Worm (Caenorhabditis elegans) whole organism, L1 larva: Measurements from ENCODE around the gene trr-1.
A peak's percentile ranks its signal among the peaks of the same experiment; 100 is the strongest.

Experiments
- C04F5.9 ChIP-seq: sonication (generic microtip); optimal IDR thresholded peaks from 2 replicates; lab custom pipeline; 2016; ENCODE audit warnings: missing genetic modification characterization, missing compliant biosample characterization
- Y116A8C.19 ChIP-seq: sonication (generic microtip); optimal IDR thresholded peaks from 2 replicates; lab custom pipeline; 2016; ENCODE audit warnings: missing compliant biosample characterization, missing genetic modification characterization, borderline replicate concordance
- aly-2 ChIP-seq: fragments of 150-350 bp; optimal IDR thresholded peaks from 2 replicates; lab custom pipeline; 2014; ENCODE audit warnings: missing biosample characterization, missing genetic modification characterization
- ceh-63 ChIP-seq: fragments of 200-800 bp; sonication (Bioruptor generic); optimal IDR thresholded peaks from 2 replicates; lab custom pipeline; 2018; ENCODE audit warnings: mild to moderate bottlenecking, missing genetic modification characterization, missing compliant biosample characterization
- ceh-8 ChIP-seq: fragments of 200-800 bp; sonication (Bioruptor generic); optimal IDR thresholded peaks from 2 replicates; lab custom pipeline; 2018; ENCODE audit warnings: mild to moderate bottlenecking, missing genetic modification characterization, moderate library complexity, missing compliant biosample characterization
- ceh-82 ChIP-seq, 3 experiments: fragments of 150-350 bp in 1 of 3; sonication (generic microtip) in 2 of 3; optimal IDR thresholded peaks; 2 replicates each; lab custom pipeline; 2014 to 2017; ENCODE audit warnings: missing biosample characterization in 3 of 3, missing genetic modification characterization in 3 of 3
- ceh-88 ChIP-seq: fragments of 200-800 bp; sonication (Bioruptor generic); IDR thresholded peaks from 2 replicates; pipeline ENCODE4 v1.3.6; 2022; ENCODE audit warnings: missing genetic modification characterization, missing compliant biosample characterization
- ces-1 ChIP-seq: fragments of 150-350 bp; optimal IDR thresholded peaks from 2 replicates; lab custom pipeline; 2014; ENCODE audit warnings: missing biosample characterization, missing genetic modification reagents, missing genetic modification characterization
- dpl-1 ChIP-seq, 3 experiments: fragments of 150-350 bp in 2 of 3; sonication (generic microtip) in 1 of 3; optimal IDR thresholded peaks; 2 replicates each; lab custom pipeline; 2014 to 2017; ENCODE audit warnings: missing biosample characterization in 3 of 3, missing genetic modification characterization in 3 of 3, missing genetic modification reagents in 3 of 3
- efl-3 ChIP-seq: fragments of 200-800 bp; sonication (Bioruptor generic); optimal IDR thresholded peaks from 2 replicates; lab custom pipeline; 2018; ENCODE audit warnings: mild to moderate bottlenecking, missing genetic modification characterization, missing compliant biosample characterization
- egl-13 ChIP-seq: sonication (generic microtip); optimal IDR thresholded peaks from 2 replicates; lab custom pipeline; 2016; ENCODE audit warnings: missing genotype, missing genetic modification reagents, missing genetic modification characterization, missing compliant biosample characterization
- elt-2 ChIP-seq: sonication (generic microtip); optimal IDR thresholded peaks from 2 replicates; lab custom pipeline; 2016; ENCODE audit warnings: missing genetic modification characterization, mild to moderate bottlenecking, inconsistent platforms, missing compliant biosample characterization, missing genetic modification reagents
- elt-3 ChIP-seq, 6 experiments: fragments of 150-350 bp in 1 of 6; sonication (generic microtip); optimal IDR thresholded peaks; 2 replicates each; lab custom pipeline; 2017 to 2018; ENCODE audit warnings: missing biosample characterization in 6 of 6, missing genetic modification characterization in 6 of 6, inconsistent platforms in 1 of 6
- grh-1 ChIP-seq: fragments of 200-800 bp; sonication (Bioruptor generic); IDR thresholded peaks from 2 replicates; pipeline ENCODE4 v1.3.6; 2022; ENCODE audit warnings: missing genetic modification reagents, missing genetic modification characterization, missing compliant biosample characterization
- hlh-17 ChIP-seq: fragments of 200-800 bp; sonication (Bioruptor generic); optimal IDR thresholded peaks from 2 replicates; lab custom pipeline; 2018; ENCODE audit warnings: missing genetic modification characterization, mild to moderate bottlenecking, missing compliant biosample characterization, moderate library complexity, borderline replicate concordance
- hlh-4 ChIP-seq: sonication (generic microtip); optimal IDR thresholded peaks from 2 replicates; lab custom pipeline; 2016; ENCODE audit warnings: mild to moderate bottlenecking, missing genetic modification characterization, missing compliant biosample characterization
- isw-1 ChIP-seq: fragments of 200-800 bp; sonication (Bioruptor generic); IDR thresholded peaks from 2 replicates; pipeline ENCODE4 v1.3.6; 2022; ENCODE audit warnings: missing genetic modification characterization, missing compliant biosample characterization
- lin-14 ChIP-seq: fragments of 200-800 bp; sonication (Bioruptor generic); optimal IDR thresholded peaks from 2 replicates; lab custom pipeline; 2018; ENCODE audit warnings: mild to moderate bottlenecking, missing genetic modification characterization, moderate library complexity, missing compliant biosample characterization
- lin-35 ChIP-seq, 2 experiments: fragments of 150-350 bp; optimal IDR thresholded peaks; 2 replicates each; lab custom pipeline; 2014; ENCODE audit warnings: missing biosample characterization in 2 of 2, missing genetic modification characterization in 2 of 2, missing genetic modification reagents in 2 of 2
- mab-9 ChIP-seq: fragments of 200-800 bp; sonication (Bioruptor generic); IDR thresholded peaks from 2 replicates; pipeline ENCODE4 v1.3.6; 2022; ENCODE audit warnings: missing genetic modification reagents, missing genetic modification characterization, missing compliant biosample characterization
- mdl-1 ChIP-seq, 2 experiments: fragments of 150-350 bp; optimal IDR thresholded peaks; 2 replicates each; lab custom pipeline; 2014 to 2017; ENCODE audit warnings: missing biosample characterization in 2 of 2, missing genetic modification characterization in 2 of 2, inconsistent platforms in 1 of 2
- mef-2 ChIP-seq: fragments of 150-350 bp; optimal IDR thresholded peaks from 2 replicates; lab custom pipeline; 2014; ENCODE audit warnings: missing biosample characterization, missing genetic modification characterization
- mep-1 ChIP-seq: fragments of 150-350 bp; optimal IDR thresholded peaks from 2 replicates; lab custom pipeline; 2014; ENCODE audit warnings: missing biosample characterization, missing genetic modification characterization
- nhr-11 ChIP-seq: fragments of 150-350 bp; optimal IDR thresholded peaks from 2 replicates; lab custom pipeline; 2014; ENCODE audit warnings: missing biosample characterization, missing genetic modification characterization
- nhr-12 ChIP-seq: sonication (generic microtip); optimal IDR thresholded peaks from 2 replicates; lab custom pipeline; 2017; ENCODE audit warnings: missing biosample characterization, missing genetic modification characterization
- nhr-20 ChIP-seq: sonication (generic microtip); optimal IDR thresholded peaks from 2 replicates; lab custom pipeline; 2016; ENCODE audit warnings: mild to moderate bottlenecking, missing genetic modification characterization, missing compliant biosample characterization
- nhr-237 ChIP-seq: fragments of 150-350 bp; optimal IDR thresholded peaks from 2 replicates; lab custom pipeline; 2014; ENCODE audit warnings: missing biosample characterization, missing genetic modification characterization
- nhr-28 ChIP-seq: fragments of 150-350 bp; optimal IDR thresholded peaks from 2 replicates; lab custom pipeline; 2014; ENCODE audit warnings: missing biosample characterization, missing genetic modification characterization
- nhr-47 ChIP-seq: sonication (generic microtip); optimal IDR thresholded peaks from 2 replicates; lab custom pipeline; 2016; ENCODE audit warnings: mild to moderate bottlenecking, missing genetic modification characterization, moderate library complexity, missing compliant biosample characterization
- nhr-71 ChIP-seq: sonication (generic microtip); optimal IDR thresholded peaks from 2 replicates; lab custom pipeline; 2016; ENCODE audit warnings: mild to moderate bottlenecking, missing genetic modification characterization, moderate library complexity, missing compliant biosample characterization
- nhr-76 ChIP-seq: sonication (generic microtip); optimal IDR thresholded peaks from 2 replicates; lab custom pipeline; 2017; ENCODE audit warnings: missing biosample characterization, missing genetic modification characterization
- nhr-77 ChIP-seq: fragments of 150-350 bp; optimal IDR thresholded peaks from 2 replicates; lab custom pipeline; 2014; ENCODE audit warnings: missing biosample characterization, missing genetic modification characterization
- nhr-90 ChIP-seq: sonication (generic microtip); optimal IDR thresholded peaks from 2 replicates; lab custom pipeline; 2016; ENCODE audit warnings: mild to moderate bottlenecking, missing genetic modification characterization, missing compliant biosample characterization; ENCODE audit not compliant: poor library complexity
- pqm-1 ChIP-seq: sonication (generic microtip); optimal IDR thresholded peaks from 3 replicates; lab custom pipeline; 2017; ENCODE audit warnings: missing biosample characterization, missing genetic modification characterization
- rnt-1 ChIP-seq: sonication (generic microtip); optimal IDR thresholded peaks from 2 replicates; lab custom pipeline; 2016; ENCODE audit warnings: mild to moderate bottlenecking, missing genetic modification characterization, moderate library complexity, missing compliant biosample characterization
- skn-1 ChIP-seq: fragments of 150-350 bp; optimal IDR thresholded peaks from 2 replicates; lab custom pipeline; 2014; ENCODE audit warnings: missing biosample characterization, missing genetic modification characterization
- snpc-4 ChIP-seq: fragments of 150-350 bp; optimal IDR thresholded peaks from 2 replicates; lab custom pipeline; 2014; ENCODE audit warnings: missing biosample characterization, missing genetic modification characterization
- sox-4 ChIP-seq: sonication (generic microtip); optimal IDR thresholded peaks from 2 replicates; lab custom pipeline; 2016; ENCODE audit warnings: missing genetic modification characterization, missing compliant biosample characterization
- sptf-1 ChIP-seq: fragments of 150-350 bp; optimal IDR thresholded peaks from 2 replicates; lab custom pipeline; 2014; ENCODE audit warnings: missing biosample characterization, missing genetic modification characterization
- swsn-7 ChIP-seq: sonication (generic microtip); optimal IDR thresholded peaks from 2 replicates; lab custom pipeline; 2016; ENCODE audit warnings: missing genetic modification characterization, missing compliant biosample characterization
- unc-30 ChIP-seq: sonication (generic microtip); optimal IDR thresholded peaks from 2 replicates; lab custom pipeline; 2017; ENCODE audit warnings: missing biosample characterization, missing genetic modification characterization
- unc-62 ChIP-seq: fragments of 150-350 bp; optimal IDR thresholded peaks from 2 replicates; lab custom pipeline; 2014; ENCODE audit warnings: missing biosample characterization, missing genetic modification reagents, missing genetic modification characterization
- vab-15 ChIP-seq: sonication (generic microtip); optimal IDR thresholded peaks from 2 replicates; lab custom pipeline; 2017; ENCODE audit warnings: missing genotype, mild to moderate bottlenecking, missing genetic modification characterization, missing compliant biosample characterization
- xbp-1 ChIP-seq: sonication (generic microtip); optimal IDR thresholded peaks from 2 replicates; lab custom pipeline; 2016; ENCODE audit warnings: missing genetic modification characterization, missing compliant biosample characterization
- ztf-11 ChIP-seq, 2 experiments: sonication (generic microtip); optimal IDR thresholded peaks; 2 replicates each; lab custom pipeline; 2016 to 2017; ENCODE audit warnings: missing genetic modification characterization in 2 of 2, missing biosample characterization in 1 of 2, missing compliant biosample characterization in 1 of 2
- ztf-4 ChIP-seq: fragments of 150-350 bp; optimal IDR thresholded peaks from 2 replicates; lab custom pipeline; 2014; ENCODE audit warnings: missing biosample characterization, missing genetic modification characterization

Gene trr-1

DNA sequence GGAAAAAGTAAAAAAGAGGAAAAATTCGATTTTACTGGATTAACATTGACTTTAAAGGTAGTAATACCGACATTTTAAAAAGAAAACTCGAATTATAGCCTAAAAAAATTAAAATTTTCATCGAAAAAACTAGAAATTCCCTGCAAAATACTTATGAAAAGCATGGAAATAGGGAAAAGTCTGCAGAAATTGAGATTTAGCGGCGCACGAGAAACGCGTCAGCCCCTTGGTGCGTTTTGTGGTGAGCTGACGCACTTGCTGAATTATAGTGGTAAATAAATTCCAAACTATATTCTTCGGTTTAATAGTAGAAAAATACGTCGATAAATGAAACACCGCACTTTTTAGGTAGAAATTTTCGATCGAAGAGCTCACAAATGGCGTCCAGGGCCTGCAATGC, 18.7 kb upstream of the trr-1 start (continued):
- TF ChIP-seq nhr-90 (tag; lab: Kevin White, UChicago) = no peak
- TF ChIP-seq nhr-71 (tag; lab: Kevin White, UChicago) = peak; percentile 24
- TF ChIP-seq rnt-1 (tag; lab: Kevin White, UChicago) = peak; percentile 51
- no peak for TF ChIP-seq unc-30 (tag; lab: Kevin White, UChicago)
- no peak for TF ChIP-seq unc-62 (GFP tag; lab: Kevin White, UChicago)
- no peak for TF ChIP-seq egl-13
- no peak for TF ChIP-seq sox-4 (tag; lab: Kevin White, UChicago)
- no peak for TF ChIP-seq mef-2 (tag; lab: Kevin White, UChicago)
- peak; percentile 32 for TF ChIP-seq mep-1
- TF ChIP-seq xbp-1 (tag; lab: Kevin White, UChicago) = peak; percentile 4
- TF ChIP-seq ceh-63 = no peak
- TF ChIP-seq nhr-77 (tag; lab: Kevin White, UChicago) = no peak
- no peak for TF ChIP-seq nhr-11 (tag; lab: Kevin White, UChicago)
- no peak for TF ChIP-seq sptf-1 (tag; lab: Kevin White, UChicago)
- no peak for TF ChIP-seq nhr-47 (tag; lab: Kevin White, UChicago)
- TF ChIP-seq grh-1 (GFP tag; lab: Robert Waterston, UW) = no peak
- TF ChIP-seq nhr-12 (tag; lab: Kevin White, UChicago) = no peak
- TF ChIP-seq nhr-28 (tag; lab: Kevin White, UChicago) = no peak
- no peak for TF ChIP-seq nhr-76 (tag; lab: Kevin White, UChicago)
- no peak for TF ChIP-seq lin-14 (GFP tag; lab: Kevin White, UChicago)
- TF ChIP-seq elt-2 (tag; lab: Kevin White, UChicago) = no peak
- no peak for TF ChIP-seq snpc-4 (tag; lab: Kevin White, UChicago)
- TF ChIP-seq efl-3 = no peak
- TF ChIP-seq hlh-17 (GFP tag; lab: Kevin White, UChicago) = no peak
- TF ChIP-seq vab-15 (tag; lab: Kevin White, UChicago) = no peak
- TF ChIP-seq ceh-8 (GFP tag; lab: Kevin White, UChicago) = no peak
- TF ChIP-seq Y116A8C.19 (tag; lab: Kevin White, UChicago) = no peak
- TF ChIP-seq dpl-1 (GFP tag; optimal IDR thresholded peaks at IDR 0.05; lab: Kevin White, UChicago) = peak; percentile 31 to 69 (median 62)
- peak; percentile 3 for TF ChIP-seq C04F5.9 (tag; lab: Kevin White, UChicago)
- TF ChIP-seq skn-1 = peak; percentile 42

DNA sequence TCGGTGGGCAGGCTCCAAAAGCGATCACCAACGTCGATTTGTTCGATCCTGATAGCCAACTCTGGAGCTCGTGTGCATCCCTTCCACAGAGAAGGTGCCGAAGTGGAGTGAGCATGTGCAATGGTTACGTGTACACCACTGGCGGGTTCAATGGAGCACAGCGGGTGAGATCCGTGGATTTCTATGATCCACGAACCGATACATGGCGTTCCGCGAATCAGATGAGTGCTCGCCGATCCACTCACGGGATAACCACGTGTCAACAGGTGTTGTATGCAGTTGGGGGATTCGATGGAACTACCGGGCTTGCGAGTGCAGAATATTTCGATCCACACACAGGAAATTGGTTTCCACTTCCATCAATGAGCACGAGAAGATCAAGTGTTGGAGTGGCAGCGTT, 15.1 kb upstream of the trr-1 start:
- TF ChIP-seq rnt-1 (tag; lab: Kevin White, UChicago) = no peak
- TF ChIP-seq skn-1 = no peak
- TF ChIP-seq nhr-47 (tag; lab: Kevin White, UChicago) = no peak
- TF ChIP-seq mdl-1 (tag; optimal IDR thresholded peaks at IDR 0.05; lab: Kevin White, UChicago) = no peak
- no peak for TF ChIP-seq elt-3 (tag; optimal IDR thresholded peaks at IDR 0.05; lab: Kevin White, UChicago)
- TF ChIP-seq aly-2 = no peak
- no peak for TF ChIP-seq ces-1 (GFP tag; lab: Kevin White, UChicago)
- TF ChIP-seq ztf-4 (tag; lab: Kevin White, UChicago) = no peak
- TF ChIP-seq mef-2 (tag; lab: Kevin White, UChicago) = no peak
- TF ChIP-seq pqm-1 (tag; lab: Kevin White, UChicago) = no peak
- TF ChIP-seq hlh-4 = no peak
- no peak for TF ChIP-seq nhr-20 (tag; lab: Kevin White, UChicago)
- no peak for TF ChIP-seq swsn-7 (tag; lab: Kevin White, UChicago)
- no peak for TF ChIP-seq hlh-17 (GFP tag; lab: Kevin White, UChicago)

DNA sequence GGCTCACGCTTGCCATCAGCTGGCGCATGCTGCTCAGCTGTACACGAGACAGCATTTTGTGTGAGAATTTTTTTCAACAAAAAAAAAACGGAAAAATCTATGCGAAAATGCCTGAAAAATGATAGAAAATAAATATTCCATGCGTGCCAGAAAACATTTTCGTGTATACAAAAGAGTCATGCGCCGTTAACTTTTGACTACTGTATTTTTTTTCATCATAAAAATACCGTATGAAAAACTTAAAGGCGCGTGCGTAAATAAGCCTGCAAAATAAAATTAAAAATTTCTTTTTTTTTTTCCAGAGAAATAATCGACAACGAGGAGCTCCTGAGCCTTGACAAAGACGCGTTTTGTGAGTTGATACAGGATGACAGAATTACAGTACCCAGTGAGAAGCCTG, 14.2 kb upstream of the trr-1 start:
- TF ChIP-seq mep-1 (no peak), lin-35 (GFP tag; optimal IDR thresholded peaks at IDR 0.05; lab: Kevin White, UChicago) (no peak), ztf-11 (tag; optimal IDR thresholded peaks at IDR 0.05; lab: Kevin White, UChicago) (no peak), nhr-47 (tag; lab: Kevin White, UChicago) (no peak), nhr-28 (tag; lab: Kevin White, UChicago) (no peak), isw-1 (GFP tag; lab: Robert Waterston, UW) (no peak), ceh-82 (tag; optimal IDR thresholded peaks at IDR 0.05; lab: Kevin White, UChicago) (no peak), vab-15 (tag; lab: Kevin White, UChicago) (no peak), mab-9 (GFP tag; lab: Robert Waterston, UW) (no peak), ceh-88 (GFP tag; lab: Robert Waterston, UW) (no peak), ztf-4 (tag; lab: Kevin White, UChicago) (no peak), Y116A8C.19 (tag; lab: Kevin White, UChicago) (no peak), grh-1 (GFP tag; lab: Robert Waterston, UW) (no peak), dpl-1 (GFP tag; optimal IDR thresholded peaks at IDR 0.05; lab: Kevin White, UChicago) (no peak), nhr-237 (tag; lab: Kevin White, UChicago) (no peak), mdl-1 (tag; optimal IDR thresholded peaks at IDR 0.05; lab: Kevin White, UChicago) (no peak)
- TF ChIP-seq, all 84 proteins: peak for 0
